Worm (Caenorhabditis elegans) whole organism, mixed stage, embryonic: ENCODE measurements around the gene dnj-5.

Experiments used
- blmp-1 ChIP-seq: fragments of 150-350 bp; optimal IDR thresholded peaks from 2 replicates; lab custom pipeline; 2014; ENCODE audit warnings: missing biosample characterization, missing genetic modification characterization
- ceh-43 ChIP-seq: fragments of 200-800 bp; sonication (Bioruptor generic); optimal IDR thresholded peaks from 2 replicates; lab custom pipeline; 2018; ENCODE audit warnings: mild to moderate bottlenecking, missing genetic modification characterization, moderate library complexity, missing compliant biosample characterization
- ceh-83 ChIP-seq: fragments of 200-800 bp; sonication (Bioruptor generic); optimal IDR thresholded peaks from 2 replicates; lab custom pipeline; 2018; ENCODE audit warnings: mild to moderate bottlenecking, missing genetic modification characterization, missing compliant biosample characterization
- ces-1 ChIP-seq: fragments of 150-350 bp; optimal IDR thresholded peaks from 2 replicates; lab custom pipeline; 2014; ENCODE audit warnings: missing biosample characterization, missing genetic modification reagents, missing genetic modification characterization
- drap-1 ChIP-seq: fragments of 200-800 bp; sonication (Bioruptor generic); optimal IDR thresholded peaks from 3 replicates; lab custom pipeline; 2018; ENCODE audit warnings: mild to moderate bottlenecking, missing genetic modification characterization, missing compliant biosample characterization
- elt-1 ChIP-seq: sonication (generic microtip); optimal IDR thresholded peaks from 2 replicates; lab custom pipeline; 2017; ENCODE audit warnings: missing genetic modification characterization, mild to moderate bottlenecking, missing compliant biosample characterization, antibody characterized with exemption, moderate library complexity, borderline replicate concordance; ENCODE audit not compliant: insufficient read depth
- elt-3 ChIP-seq: fragments of 150-350 bp; optimal IDR thresholded peaks from 2 replicates; lab custom pipeline; 2014; ENCODE audit warnings: missing biosample characterization, missing genetic modification characterization
- flh-1 ChIP-seq: fragments of 200-800 bp; sonication (Bioruptor generic); optimal IDR thresholded peaks from 2 replicates; lab custom pipeline; 2018; ENCODE audit warnings: mild to moderate bottlenecking, missing genetic modification characterization, moderate library complexity, missing compliant biosample characterization
- ham-2 ChIP-seq: fragments of 200-800 bp; sonication (Bioruptor generic); optimal IDR thresholded peaks from 2 replicates; lab custom pipeline; 2018; ENCODE audit warnings: mild to moderate bottlenecking, missing genetic modification characterization, missing compliant biosample characterization
- hlh-1 ChIP-seq: fragments of 150-350 bp; optimal IDR thresholded peaks from 2 replicates; lab custom pipeline; 2014; ENCODE audit warnings: missing biosample characterization, missing genetic modification reagents, missing genetic modification characterization
- lin-13 ChIP-seq: fragments of 150-350 bp; optimal IDR thresholded peaks from 2 replicates; lab custom pipeline; 2014; ENCODE audit warnings: missing biosample characterization, missing genetic modification characterization
- lin-32 ChIP-seq: fragments of 200-800 bp; sonication (Bioruptor generic); optimal IDR thresholded peaks from 2 replicates; lab custom pipeline; 2018; ENCODE audit warnings: mild to moderate bottlenecking, missing genetic modification characterization, missing compliant biosample characterization
- lsy-2 ChIP-seq: fragments of 150-350 bp; optimal IDR thresholded peaks from 2 replicates; lab custom pipeline; 2014; ENCODE audit warnings: missing biosample characterization, missing genetic modification characterization
- mab-5 ChIP-seq: fragments of 150-350 bp; optimal IDR thresholded peaks from 2 replicates; lab custom pipeline; 2014; ENCODE audit warnings: missing biosample characterization, missing genetic modification characterization
- mls-2 ChIP-seq: sonication (generic microtip); optimal IDR thresholded peaks from 2 replicates; lab custom pipeline; 2016; ENCODE audit warnings: mild to moderate bottlenecking, missing genetic modification characterization, moderate library complexity, missing compliant biosample characterization
- nhr-12 ChIP-seq: fragments of 150-350 bp; optimal IDR thresholded peaks from 2 replicates; lab custom pipeline; 2014; ENCODE audit warnings: missing biosample characterization, missing genetic modification characterization
- nhr-2 ChIP-seq: fragments of 150-350 bp; optimal IDR thresholded peaks from 2 replicates; lab custom pipeline; 2014; ENCODE audit warnings: missing biosample characterization, missing genetic modification characterization
- nhr-237 ChIP-seq: fragments of 150-350 bp; optimal IDR thresholded peaks from 2 replicates; lab custom pipeline; 2014; ENCODE audit warnings: missing biosample characterization, missing genetic modification characterization
- nhr-76 ChIP-seq: sonication (generic microtip); optimal IDR thresholded peaks from 2 replicates; lab custom pipeline; 2017; ENCODE audit warnings: missing biosample characterization, missing genetic modification characterization
- pha-4 ChIP-seq: fragments of 150-350 bp; optimal IDR thresholded peaks from 2 replicates; lab custom pipeline; 2018; ENCODE audit warnings: missing biosample characterization, missing genetic modification reagents, missing genetic modification characterization
- sem-2 ChIP-seq: fragments of 200-800 bp; sonication (Bioruptor generic); optimal IDR thresholded peaks from 2 replicates; lab custom pipeline; 2018; ENCODE audit warnings: mild to moderate bottlenecking, missing genetic modification characterization, missing compliant biosample characterization
- snpc-4 ChIP-seq: fragments of 150-350 bp; optimal IDR thresholded peaks from 2 replicates; lab custom pipeline; 2014; ENCODE audit warnings: missing biosample characterization, missing genetic modification characterization
- sptf-1 ChIP-seq: sonication (generic microtip); optimal IDR thresholded peaks from 2 replicates; lab custom pipeline; 2017; ENCODE audit warnings: mild to moderate bottlenecking, missing genetic modification characterization, moderate library complexity, missing compliant biosample characterization
- tbx-8 ChIP-seq: fragments of 200-800 bp; sonication (Bioruptor generic); optimal IDR thresholded peaks from 2 replicates; lab custom pipeline; 2018; ENCODE audit warnings: mild to moderate bottlenecking, missing genetic modification characterization, moderate library complexity, missing compliant biosample characterization
- unc-120 ChIP-seq: sonication (generic microtip); optimal IDR thresholded peaks from 2 replicates; lab custom pipeline; 2017; ENCODE audit warnings: missing genetic modification characterization, missing compliant biosample characterization; ENCODE audit not compliant: poor library complexity, severe bottlenecking
- unc-39 ChIP-seq: fragments of 150-350 bp; optimal IDR thresholded peaks from 2 replicates; lab custom pipeline; 2014; ENCODE audit warnings: missing biosample characterization, missing genetic modification characterization
- unc-62 ChIP-seq: fragments of 150-350 bp; optimal IDR thresholded peaks from 2 replicates; lab custom pipeline; 2014; ENCODE audit warnings: missing biosample characterization, missing genetic modification reagents, missing genetic modification characterization
- zip-8 ChIP-seq: fragments of 150-350 bp; optimal IDR thresholded peaks from 2 replicates; lab custom pipeline; 2014; ENCODE audit warnings: missing biosample characterization, missing genetic modification characterization
- ztf-11 ChIP-seq: fragments of 150-350 bp; optimal IDR thresholded peaks from 2 replicates; lab custom pipeline; 2014; ENCODE audit warnings: missing biosample characterization, missing genetic modification characterization

dnj-5 gene

ce11 chrII:6821832-6822231 lies 36.3 kb downstream of the dnj-5 start:
- TF ChIP-seq ces-1 (GFP tag; lab: Kevin White, UChicago) (peak; percentile 56), nhr-12 (no peak)

ce11 chrII:6821118-6821517 lies 37.0 kb downstream of the dnj-5 start:
- TF ChIP-seq hlh-1 (peak; percentile 27), tbx-8 (no peak), blmp-1 (tag; lab: Kevin White, UChicago) (peak; percentile 27), elt-3 (tag; lab: Kevin White, UChicago) (no peak), nhr-2 (no peak), sem-2 (GFP tag; lab: Kevin White, UChicago) (no peak), elt-1 (tag; lab: Kevin White, UChicago) (no peak), unc-120 (no peak), ztf-11 (tag; lab: Kevin White, UChicago) (no peak), ham-2 (no peak), zip-8 (no peak), nhr-237 (tag; lab: Kevin White, UChicago) (no peak), ceh-83 (GFP tag; lab: Kevin White, UChicago) (no peak), unc-39 (tag; lab: Kevin White, UChicago) (no peak), unc-62 (GFP tag; lab: Kevin White, UChicago) (peak; percentile 56), sptf-1 (tag; lab: Kevin White, UChicago) (no peak), ces-1 (GFP tag; lab: Kevin White, UChicago) (no peak), mls-2 (tag; lab: Kevin White, UChicago) (no peak)

ce11 chrII:6820278-6820971 lies 37.7 kb downstream of the dnj-5 start:
- no peak for TF ChIP-seq nhr-2
- TF ChIP-seq tbx-8: no peak
- no peak for TF ChIP-seq sem-2 (GFP tag; lab: Kevin White, UChicago)
- no peak for TF ChIP-seq flh-1 (GFP tag; lab: Kevin White, UChicago)
- TF ChIP-seq mab-5 (tag; lab: Kevin White, UChicago): no peak
- TF ChIP-seq blmp-1 (tag; lab: Kevin White, UChicago): no peak
- TF ChIP-seq ceh-43 (GFP tag; lab: Kevin White, UChicago): no peak

ce11 chrII:6816324-6816723 lies 41.8 kb downstream of the dnj-5 start:
- TF ChIP-seq elt-1 (tag; lab: Kevin White, UChicago) (no peak), sptf-1 (tag; lab: Kevin White, UChicago) (no peak), unc-120 (no peak), mab-5 (tag; lab: Kevin White, UChicago) (no peak), lsy-2 (no peak), flh-1 (GFP tag; lab: Kevin White, UChicago) (no peak), drap-1 (GFP tag; lab: Kevin White, UChicago) (no peak), nhr-76 (tag; lab: Kevin White, UChicago) (no peak), sem-2 (GFP tag; lab: Kevin White, UChicago) (no peak), nhr-2 (no peak), ceh-43 (GFP tag; lab: Kevin White, UChicago) (no peak), lin-13 (tag; lab: Kevin White, UChicago) (no peak), ztf-11 (tag; lab: Kevin White, UChicago) (no peak), ham-2 (no peak), snpc-4 (tag; lab: Kevin White, UChicago) (no peak), pha-4 (no peak), lin-32 (GFP tag; lab: Kevin White, UChicago) (no peak), ceh-83 (GFP tag; lab: Kevin White, UChicago) (no peak)

ce11 chrII:6812514-6812913 lies 45.6 kb downstream of the dnj-5 start:
- TF ChIP-seq lin-32 (GFP tag; lab: Kevin White, UChicago) (no peak), blmp-1 (tag; lab: Kevin White, UChicago) (no peak), unc-39 (tag; lab: Kevin White, UChicago) (no peak), ces-1 (GFP tag; lab: Kevin White, UChicago) (peak; percentile 51), unc-120 (no peak)
